Worm (Caenorhabditis elegans) whole organism, early embryonic: ENCODE measurements around the gene VY10G11R.1.

Experiments
- aly-1 ChIP-seq: sonication (generic microtip); optimal IDR thresholded peaks from 2 replicates; lab custom pipeline; 2016; ENCODE audit warnings: missing genetic modification characterization, missing compliant biosample characterization
- ama-1 ChIP-seq: fragments of 150-350 bp; optimal IDR thresholded peaks from 2 replicates; lab custom pipeline; 2014

ce11 chrIV:16477169-16477568 lies 6.4 kb upstream of the VY10G11R.1 start, which contains the start of gene Y51H4A.1:
- TF ChIP-seq ama-1 (lab: Kevin White, UChicago), result no peak
- TF ChIP-seq aly-1 (tag; lab: Kevin White, UChicago), result no peak
